Fruit fly (Drosophila melanogaster) whole organism, embryonic: ENCODE results near the gene CG7530.

Source experiments
- CG1024 ChIP-seq: fragments of 200-800 bp; sonication (Bioruptor generic); IDR thresholded peaks from 2 replicates; pipeline ENCODE4 v1.3.6; 2022; ENCODE audit warnings: missing biosample characterization, missing genetic modification characterization
- CG10267 ChIP-seq: fragments of 200-800 bp; sonication (Bioruptor generic); optimal IDR thresholded peaks from 2 replicates; lab custom pipeline; 2018; ENCODE audit warnings: missing biosample characterization, mild to moderate bottlenecking, missing genetic modification characterization, moderate library complexity
- CG11696 ChIP-seq: fragments of 200-800 bp; sonication (Bioruptor generic); IDR thresholded peaks from 2 replicates; pipeline ENCODE4 v1.3.6; 2022; ENCODE audit warnings: missing biosample characterization, missing genetic modification characterization
- CG15073 ChIP-seq: fragments of 200-800 bp; sonication (Bioruptor generic); optimal IDR thresholded peaks from 2 replicates; lab custom pipeline; 2016; ENCODE audit warnings: missing biosample characterization, missing genetic modification characterization
- CG17328 ChIP-seq: fragments of 200-800 bp; sonication (Bioruptor generic); IDR thresholded peaks from 2 replicates; pipeline ENCODE4 v1.3.6; 2022; ENCODE audit warnings: missing biosample characterization, missing genetic modification characterization
- CG17612 ChIP-seq: fragments of 200-800 bp; sonication (Bioruptor generic); IDR thresholded peaks from 2 replicates; pipeline ENCODE4 v1.3.6; 2022; ENCODE audit warnings: missing biosample characterization, missing genetic modification characterization
- CG18011 ChIP-seq: fragments of 200-800 bp; sonication (Bioruptor generic); optimal IDR thresholded peaks from 2 replicates; lab custom pipeline; 2017; ENCODE audit warnings: missing biosample characterization, missing genetic modification characterization, mild to moderate bottlenecking, moderate library complexity, missing genotype
- CG18764 ChIP-seq: fragments of 200-800 bp; sonication (Bioruptor generic); optimal IDR thresholded peaks from 3 replicates; lab custom pipeline; 2016; ENCODE audit warnings: missing biosample characterization, missing genetic modification characterization
- CG2120 ChIP-seq: fragments of 200-800 bp; sonication (Bioruptor generic); optimal IDR thresholded peaks from 3 replicates; lab custom pipeline; 2016; ENCODE audit warnings: missing biosample characterization, missing genetic modification characterization
- CG2202 ChIP-seq: fragments of 200-800 bp; sonication (Bioruptor generic); optimal IDR thresholded peaks from 2 replicates; lab custom pipeline; 2018; ENCODE audit warnings: missing biosample characterization, mild to moderate bottlenecking, missing genetic modification characterization
- CG2712 ChIP-seq: fragments of 200-800 bp; optimal IDR thresholded peaks from 3 replicates; lab custom pipeline; 2019; ENCODE audit warnings: missing biosample characterization, mild to moderate bottlenecking, missing genetic modification characterization, moderate library complexity
- CG31388 ChIP-seq: fragments of 200-800 bp; sonication (Bioruptor generic); optimal IDR thresholded peaks from 2 replicates; lab custom pipeline; 2016; ENCODE audit warnings: missing biosample characterization, missing genetic modification characterization
- CG4404 ChIP-seq: fragments of 200-800 bp; sonication (Bioruptor generic); IDR thresholded peaks from 2 replicates; pipeline ENCODE4 v1.3.6; 2022; ENCODE audit warnings: missing biosample characterization, missing genetic modification characterization
- CG6654 ChIP-seq: fragments of 200-800 bp; sonication (Bioruptor generic); optimal IDR thresholded peaks from 2 replicates; lab custom pipeline; 2017; ENCODE audit warnings: missing biosample characterization, mild to moderate bottlenecking, missing genetic modification characterization
- CG7372 ChIP-seq: fragments of 200-800 bp; sonication (Bioruptor generic); IDR thresholded peaks from 2 replicates; pipeline ENCODE4 v1.3.6; 2022; ENCODE audit warnings: missing biosample characterization, missing genetic modification characterization
- D19A ChIP-seq: fragments of 200-800 bp; optimal IDR thresholded peaks from 3 replicates; lab custom pipeline; 2019; ENCODE audit warnings: missing biosample characterization, mild to moderate bottlenecking, missing genetic modification characterization, moderate library complexity
- Dad ChIP-seq: fragments of 200-800 bp; sonication (Bioruptor generic); optimal IDR thresholded peaks from 3 replicates; lab custom pipeline; 2016; ENCODE audit warnings: missing biosample characterization, missing genetic modification characterization
- Dfd ChIP-seq, 2 experiments: fragments of >200 bp; optimal IDR thresholded peaks; 2 replicates each; lab custom pipeline; 2017; ENCODE audit warnings: missing biosample characterization in 2 of 2, missing genetic modification characterization in 2 of 2
- Dip3 ChIP-seq: fragments of 200-800 bp; sonication (Bioruptor generic); optimal IDR thresholded peaks from 3 replicates; lab custom pipeline; 2016; ENCODE audit warnings: missing biosample characterization, missing genetic modification characterization
- H2.0 ChIP-seq: fragments of 200-800 bp; sonication (Bioruptor generic); IDR thresholded peaks from 2 replicates; pipeline ENCODE4 v1.3.6; 2022; ENCODE audit warnings: missing biosample characterization, missing genetic modification characterization
- HLH54F ChIP-seq: fragments of 200-800 bp; sonication (Bioruptor generic); optimal IDR thresholded peaks from 3 replicates; lab custom pipeline; 2016; ENCODE audit warnings: missing biosample characterization, missing genetic modification characterization
- HmgD ChIP-seq: fragments of 200-800 bp; sonication (Bioruptor generic); optimal IDR thresholded peaks from 3 replicates; lab custom pipeline; 2016; ENCODE audit warnings: missing biosample characterization, missing genetic modification characterization
- Hmx ChIP-seq: fragments of 200-800 bp; sonication (Bioruptor generic); optimal IDR thresholded peaks from 2 replicates; lab custom pipeline; 2016; ENCODE audit warnings: missing biosample characterization, missing genetic modification characterization
- Hr3 ChIP-seq: fragments of 200-800 bp; sonication (Bioruptor generic); optimal IDR thresholded peaks from 3 replicates; lab custom pipeline; 2016; ENCODE audit warnings: missing biosample characterization, missing genetic modification characterization
- NC2β ChIP-seq: fragments of 200-800 bp; sonication (Bioruptor generic); optimal IDR thresholded peaks from 2 replicates; lab custom pipeline; 2016; ENCODE audit warnings: missing biosample characterization, missing genetic modification characterization
- Spps ChIP-seq: fragments of 200-800 bp; sonication (Bioruptor generic); optimal IDR thresholded peaks from 2 replicates; lab custom pipeline; 2018; ENCODE audit warnings: missing biosample characterization, mild to moderate bottlenecking, missing genetic modification characterization
- Trl ChIP-seq, 3 experiments: fragments of >200 bp in 2 of 3; fragments of 200-800 bp in 1 of 3; sonication (Bioruptor generic) in 1 of 3; optimal IDR thresholded peaks; 2 replicates in 1 of 3; 3 replicates in 2 of 3; lab custom pipeline; 2016 to 2017; ENCODE audit warnings: missing biosample characterization in 1 of 3, missing genetic modification characterization in 1 of 3
- abd-A ChIP-seq: fragments of 200-800 bp; sonication (Bioruptor generic); optimal IDR thresholded peaks from 3 replicates; lab custom pipeline; 2019; ENCODE audit warnings: missing biosample characterization, mild to moderate bottlenecking, missing genetic modification characterization, moderate library complexity
- chm ChIP-seq: fragments of 200-800 bp; sonication (Bioruptor generic); IDR thresholded peaks from 2 replicates; pipeline ENCODE4 v1.3.6; 2022; ENCODE audit warnings: missing biosample characterization, missing genetic modification characterization
- crc ChIP-seq: fragments of 200-800 bp; sonication (Bioruptor generic); optimal IDR thresholded peaks from 2 replicates; lab custom pipeline; 2016; ENCODE audit warnings: missing biosample characterization, missing genetic modification characterization
- ems ChIP-seq: fragments of 200-800 bp; sonication (Bioruptor generic); optimal IDR thresholded peaks from 3 replicates; lab custom pipeline; 2016; ENCODE audit warnings: missing biosample characterization, missing genetic modification characterization
- eve ChIP-seq, 2 experiments: fragments of >200 bp; optimal IDR thresholded peaks; 2 replicates each; lab custom pipeline; 2017; ENCODE audit warnings: missing biosample characterization in 2 of 2, missing genetic modification characterization in 2 of 2
- fu2 ChIP-seq: fragments of 200-800 bp; sonication (Bioruptor generic); optimal IDR thresholded peaks from 2 replicates; lab custom pipeline; 2016; ENCODE audit warnings: missing biosample characterization, missing genetic modification characterization
- gcm2 ChIP-seq: fragments of 200-800 bp; sonication (Bioruptor generic); optimal IDR thresholded peaks from 2 replicates; lab custom pipeline; 2016; ENCODE audit warnings: missing biosample characterization, missing genetic modification characterization
- grn ChIP-seq: fragments of 200-800 bp; sonication (Bioruptor generic); optimal IDR thresholded peaks from 3 replicates; lab custom pipeline; 2017; ENCODE audit warnings: missing biosample characterization, missing genetic modification characterization
- gsb ChIP-seq: fragments of 200-800 bp; sonication (Bioruptor generic); IDR thresholded peaks from 2 replicates; pipeline ENCODE4 v1.3.6; 2022; ENCODE audit warnings: missing biosample characterization, missing genetic modification characterization
- ham ChIP-seq: fragments of 200-800 bp; sonication (Bioruptor generic); IDR thresholded peaks from 2 replicates; pipeline ENCODE4 v1.3.6; 2022; ENCODE audit warnings: missing biosample characterization, missing genetic modification characterization
- hbn ChIP-seq: fragments of 200-800 bp; sonication (Bioruptor generic); IDR thresholded peaks from 2 replicates; pipeline ENCODE4 v1.3.6; 2022; ENCODE audit warnings: missing biosample characterization, missing genetic modification characterization; ENCODE audit not compliant: partially characterized antibody
- lov ChIP-seq, 2 experiments: fragments of 200-800 bp in 1 of 2; fragments of >200 bp in 1 of 2; sonication (Bioruptor generic) in 1 of 2; IDR thresholded peaks in 1 of 2; optimal IDR thresholded peaks in 1 of 2; 2 replicates in 1 of 2; 3 replicates in 1 of 2; pipeline versions ENCODE4 v1.3.6 to Lab custom; 2017 to 2022; ENCODE audit warnings: missing biosample characterization in 1 of 2, missing genetic modification characterization in 1 of 2
- oc ChIP-seq: fragments of 200-800 bp; sonication (Bioruptor generic); optimal IDR thresholded peaks from 2 replicates; lab custom pipeline; 2018; ENCODE audit warnings: missing biosample characterization, mild to moderate bottlenecking, missing genetic modification characterization, moderate library complexity
- pnt ChIP-seq: fragments of 200-800 bp; sonication (Bioruptor generic); optimal IDR thresholded peaks from 3 replicates; lab custom pipeline; 2016; ENCODE audit warnings: missing biosample characterization, missing genetic modification characterization
- schlank ChIP-seq: fragments of 200-800 bp; sonication (Bioruptor generic); optimal IDR thresholded peaks from 2 replicates; lab custom pipeline; 2018; ENCODE audit warnings: missing biosample characterization, mild to moderate bottlenecking, missing genetic modification characterization
- sens ChIP-seq: fragments of 200-800 bp; sonication (Bioruptor generic); peaks from one replicate; lab custom pipeline; 2016; ENCODE audit warnings: missing biosample characterization, missing genetic modification characterization
- sisA ChIP-seq: fragments of 200-800 bp; sonication (Bioruptor generic); IDR thresholded peaks from 2 replicates; pipeline ENCODE4 v1.3.6; 2022; ENCODE audit warnings: missing biosample characterization, missing genetic modification characterization
- stwl ChIP-seq: fragments of 200-800 bp; sonication (Bioruptor generic); optimal IDR thresholded peaks from 3 replicates; lab custom pipeline; 2018; ENCODE audit warnings: missing biosample characterization, mild to moderate bottlenecking, missing genetic modification characterization, moderate library complexity
- usp ChIP-seq: fragments of >200 bp; optimal IDR thresholded peaks from 2 replicates; lab custom pipeline; 2017; ENCODE audit warnings: missing biosample characterization, missing genetic modification characterization
- wek ChIP-seq: fragments of 200-800 bp; sonication (Bioruptor generic); optimal IDR thresholded peaks from 3 replicates; lab custom pipeline; 2018; ENCODE audit warnings: missing biosample characterization, mild to moderate bottlenecking, missing genetic modification characterization, moderate library complexity
- zen ChIP-seq: fragments of 200-800 bp; sonication (Bioruptor generic); optimal IDR thresholded peaks from 3 replicates; lab custom pipeline; 2018; ENCODE audit warnings: missing biosample characterization, mild to moderate bottlenecking, missing genetic modification characterization, moderate library complexity
- zfh1 ChIP-seq: fragments of 200-800 bp; sonication (Bioruptor generic); IDR thresholded peaks from 3 replicates; pipeline ENCODE4 v1.3.6; 2022; ENCODE audit warnings: missing biosample characterization, missing genetic modification characterization
- zfh2 ChIP-seq: fragments of 200-800 bp; sonication (Bioruptor generic); optimal IDR thresholded peaks from 2 replicates; lab custom pipeline; 2016; ENCODE audit warnings: missing biosample characterization, missing genetic modification characterization

Gene CG7530

DNA sequence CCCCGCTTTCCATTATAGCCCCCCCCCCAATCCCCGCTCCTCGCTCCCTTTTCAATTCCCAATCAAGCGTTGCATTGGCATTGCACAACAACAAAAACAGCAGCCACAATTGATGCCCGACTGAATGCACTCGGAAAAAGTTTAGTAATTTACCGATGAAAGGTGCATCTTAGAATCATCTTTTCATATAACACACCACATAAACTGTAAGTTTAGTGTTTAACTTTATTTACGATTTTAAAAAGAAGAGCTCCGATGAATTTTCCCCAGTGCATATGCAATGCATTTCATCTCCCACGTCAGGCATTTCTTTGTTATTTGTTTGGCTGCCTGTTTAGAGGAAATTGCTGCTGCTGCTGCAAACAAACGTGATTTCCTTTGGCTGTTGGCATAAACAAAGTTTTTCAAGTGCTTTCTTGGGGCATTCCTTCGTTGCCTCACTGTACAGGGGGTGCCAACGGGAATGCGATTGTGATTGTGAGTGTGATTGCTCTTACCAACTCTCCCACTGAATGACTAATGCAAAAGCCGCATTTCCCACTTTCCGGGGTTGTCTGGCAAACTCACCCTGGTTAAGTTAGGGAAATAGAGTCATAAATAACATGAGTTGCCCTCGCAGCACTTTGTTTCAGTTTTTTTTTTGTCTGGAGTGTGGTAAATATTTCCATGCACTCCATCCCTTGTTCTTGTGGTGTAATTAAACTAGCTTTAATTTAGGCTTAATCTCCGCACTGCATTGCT, 38.9 kb downstream of the CG7530 start (continued):
- TF ChIP-seq Hr3 (peak; percentile 50), CG2120 (no peak), CG1024 (peak; percentile 84), HLH54F (GFP tag; lab: Kevin White, UChicago) (no peak), Spps (peak; percentile 82), CG15073 (GFP tag; lab: Kevin White, UChicago) (no peak), zfh1 (GFP tag; lab: Robert Waterston, UW) (peak; percentile 91), Dfd (GFP tag; optimal IDR thresholded peaks at IDR 0.05; lab: Kevin White, UChicago) (no peak), CG2712 (tag; lab: Kevin White, UChicago) (peak; percentile 89), Dad (GFP tag; lab: Kevin White, UChicago) (no peak), CG4404 (GFP tag; lab: Robert Waterston, UW) (no peak), NC2β (GFP tag; lab: Kevin White, UChicago) (peak; percentile 63), CG17612 (GFP tag; lab: Robert Waterston, UW) (no peak), CG10267 (tag; lab: Kevin White, UChicago) (peak; percentile 71), schlank (tag; lab: Kevin White, UChicago) (no peak), Hmx (no peak), sisA (GFP tag; lab: Robert Waterston, UW) (peak; percentile 82), CG2202 (tag; lab: Kevin White, UChicago) (peak; percentile 75), fu2 (no peak), lov (optimal IDR thresholded peaks at IDR 0.05; lab: Kevin White, UChicago) (no peak), lov (GFP tag; IDR thresholded peaks at IDR 0.05; lab: Robert Waterston, UW) (peak; percentile 84; the same call in 2 of the 3 replicates), gcm2 (GFP tag; lab: Kevin White, UChicago) (no peak), CG17328 (GFP tag; lab: Robert Waterston, UW) (peak; percentile 79), H2.0 (peak; percentile 45), usp (GFP tag; lab: Kevin White, UChicago) (no peak), CG31388 (GFP tag; lab: Kevin White, UChicago) (peak; percentile 37), Dip3 (GFP tag; lab: Kevin White, UChicago) (no peak), chm (GFP tag; lab: Robert Waterston, UW) (peak; percentile 93), sens (peak; percentile 95), ham (GFP tag; lab: Robert Waterston, UW) (no peak), CG18011 (GFP tag; lab: Kevin White, UChicago) (no peak), CG11696 (GFP tag; lab: Robert Waterston, UW) (no peak), pnt (GFP tag; lab: Kevin White, UChicago) (peak; percentile 58), wek (peak; percentile 29), zen (peak; percentile 48), eve (GFP tag; optimal IDR thresholded peaks at IDR 0.05; lab: Kevin White, UChicago) (peak in 1 of 2 experiments; percentile 42), CG7372 (GFP tag; lab: Robert Waterston, UW) (no peak), gsb (GFP tag; lab: Robert Waterston, UW) (no peak), stwl (no peak), D19A (peak; percentile 78), abd-A (no peak), oc (tag; lab: Kevin White, UChicago) (peak; percentile 56), CG18764 (GFP tag; lab: Kevin White, UChicago) (peak; percentile 35), HmgD (GFP tag; lab: Kevin White, UChicago) (no peak), grn (GFP tag; lab: Kevin White, UChicago) (no peak), zfh2 (GFP tag; lab: Kevin White, UChicago) (no peak), hbn (GFP tag; lab: Robert Waterston, UW) (no peak), crc (GFP tag; lab: Kevin White, UChicago) (no peak), CG6654 (GFP tag; lab: Kevin White, UChicago) (peak; percentile 44), ems (GFP tag; lab: Kevin White, UChicago) (peak; percentile 29), Trl (optimal IDR thresholded peaks at IDR 0.05; lab: Kevin White, UChicago) (no peak), Trl (GFP tag; optimal IDR thresholded peaks at IDR 0.05; lab: Kevin White, UChicago) (peak; percentile 54)
